Worm (Caenorhabditis elegans) whole organism, mixed stage, embryonic: ENCODE measurements around the gene C17H12.5.

Experiments
- blmp-1 ChIP-seq: fragments of 150-350 bp; optimal IDR thresholded peaks from 2 replicates; lab custom pipeline; 2014; ENCODE audit warnings: missing biosample characterization, missing genetic modification characterization
- zip-8 ChIP-seq: fragments of 150-350 bp; optimal IDR thresholded peaks from 2 replicates; lab custom pipeline; 2014; ENCODE audit warnings: missing biosample characterization, missing genetic modification characterization

DNA sequence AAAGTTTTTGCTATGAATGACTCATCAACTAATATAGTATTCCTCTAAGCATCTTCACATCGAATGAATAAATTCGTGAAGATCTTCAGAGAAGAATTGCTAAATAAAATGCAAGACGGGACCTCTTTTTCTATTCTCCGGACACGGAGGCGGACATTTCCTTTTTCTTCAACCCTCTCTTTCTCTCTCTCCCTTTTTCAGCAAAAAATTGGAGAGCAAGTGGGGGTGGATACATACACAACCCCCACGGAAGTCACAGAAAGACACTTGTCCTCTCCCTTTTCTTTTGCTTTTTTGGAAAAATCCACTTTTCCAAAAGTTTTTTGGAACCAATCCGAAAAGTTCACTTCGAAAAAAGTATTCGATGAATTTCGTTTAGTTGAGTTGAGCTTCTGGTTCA lies 17.3 kb upstream of the C17H12.5 start:
- TF ChIP-seq blmp-1 (tag; lab: Kevin White, UChicago) (no peak), zip-8 (no peak)
